Fruit fly (Drosophila melanogaster): ENCODE results near the gene Scsalpha2.

The Scsalpha2 gene

dm6 chr3R:19498672-19499373 is 36.0 kb upstream of the Scsalpha2 start (continued):
- TF ChIP-seq vnd (GFP tag; IDR thresholded peaks at IDR 0.05; ENCODE audit: partially characterized antibody) (no peak), CG2875 (GFP tag; optimal IDR thresholded peaks at IDR 0.05) (peak; percentile 86), NFAT (GFP tag; IDR thresholded peaks at IDR 0.05) (peak; percentile 90), btn (GFP tag; optimal IDR thresholded peaks at IDR 0.05) (peak; percentile 67), grn (GFP tag; optimal IDR thresholded peaks at IDR 0.05) (peak; percentile 61), run (tag; optimal IDR thresholded peaks at IDR 0.05) (peak; percentile 73), CG13894 (tag; optimal IDR thresholded peaks at IDR 0.05) (peak; percentile 97), fru (optimal IDR thresholded peaks at IDR 0.05) (no peak), sna (GFP tag; IDR thresholded peaks at IDR 0.05; ENCODE audit: partially characterized antibody) (no peak), ind (GFP tag; optimal IDR thresholded peaks at IDR 0.05) (peak; percentile 95), CG12071 (GFP tag; optimal IDR thresholded peaks at IDR 0.05) (peak; percentile 95), H15 (GFP tag; IDR thresholded peaks at IDR 0.05) (peak; percentile 93), CG15696 (tag; optimal IDR thresholded peaks at IDR 0.05) (peak; percentile 44), Mes4 (GFP tag; optimal IDR thresholded peaks at IDR 0.05) (peak; percentile 76), Atf6 (GFP tag; IDR thresholded peaks at IDR 0.05) (peak; percentile 95), Dad (GFP tag; optimal IDR thresholded peaks at IDR 0.05) (peak; percentile 71), sob (GFP tag; IDR thresholded peaks at IDR 0.05) (peak; percentile 96), slou (GFP tag; optimal IDR thresholded peaks at IDR 0.05) (peak; percentile 94), Side (GFP tag; optimal IDR thresholded peaks at IDR 0.05) (peak; percentile 88), hbn (GFP tag; IDR thresholded peaks at IDR 0.05; ENCODE audit: partially characterized antibody) (no peak), Atf3 (GFP tag; optimal IDR thresholded peaks at IDR 0.05) (peak; percentile 71), CG3407 (GFP tag; optimal IDR thresholded peaks at IDR 0.05) (peak; percentile 85), ATbp (GFP tag; optimal IDR thresholded peaks at IDR 0.05) (peak; percentile 93), Fer2 (tag; optimal IDR thresholded peaks at IDR 0.05) (peak; percentile 93), lilli (GFP tag; optimal IDR thresholded peaks at IDR 0.05) (peak; percentile 92), CG7987 (GFP tag; optimal IDR thresholded peaks at IDR 0.05) (peak; percentile 52), CG31388 (GFP tag; optimal IDR thresholded peaks at IDR 0.05) (peak; percentile 75), trem (tag; optimal IDR thresholded peaks at IDR 0.05) (peak; percentile 56), CG34376 (GFP tag; optimal IDR thresholded peaks at IDR 0.05) (peak; percentile 94), pfk (GFP tag; optimal IDR thresholded peaks at IDR 0.05) (no peak), gsb-n (tag; optimal IDR thresholded peaks at IDR 0.05) (peak; percentile 80), ranshi (GFP tag; IDR thresholded peaks at IDR 0.05) (peak; percentile 95), CrebB (tag; optimal IDR thresholded peaks at IDR 0.05) (peak; percentile 94), CG8359 (GFP tag; optimal IDR thresholded peaks at IDR 0.05; ENCODE audit: borderline replicate concordance) (peak; percentile 72), CG8281 (tag; optimal IDR thresholded peaks at IDR 0.05) (peak; percentile 75), CG16863 (GFP tag; optimal IDR thresholded peaks at IDR 0.05) (peak; percentile 85), az2 (GFP tag; optimal IDR thresholded peaks at IDR 0.05) (peak; percentile 90), CG6813 (GFP tag; optimal IDR thresholded peaks at IDR 0.05) (peak; percentile 95), jigr1 (GFP tag; IDR thresholded peaks at IDR 0.05) (peak; percentile 77; the same call in 2 of the 3 replicates), Sox100B (GFP tag; optimal IDR thresholded peaks at IDR 0.05) (peak; percentile 88), CG11723 (GFP tag; optimal IDR thresholded peaks at IDR 0.05) (peak; percentile 90), CG13287 (GFP tag; IDR thresholded peaks at IDR 0.05; ENCODE audit: partially characterized antibody) (no peak), D19A (tag; optimal IDR thresholded peaks at IDR 0.05) (peak; percentile 82), CG10209 (GFP tag; optimal IDR thresholded peaks at IDR 0.05) (peak; percentile 94), jing (GFP tag; optimal IDR thresholded peaks at IDR 0.05) (peak; percentile 84), D19B (GFP tag; optimal IDR thresholded peaks at IDR 0.05) (peak; percentile 86), CG9797 (GFP tag; optimal IDR thresholded peaks at IDR 0.05) (no peak), rib (GFP tag; IDR thresholded peaks at IDR 0.05) (peak; percentile 86), CG2129 (GFP tag; IDR thresholded peaks at IDR 0.05; ENCODE audit: partially characterized antibody) (no peak)

All from whole organism, embryonic.